Worm (Caenorhabditis elegans) whole organism, L1 larva: Measurements from ENCODE around the gene lec-4.

ENCODE experiments used
- C04F5.9 ChIP-seq: sonication (generic microtip); optimal IDR thresholded peaks from 2 replicates; lab custom pipeline; 2016; ENCODE audit warnings: missing genetic modification characterization, missing compliant biosample characterization
- C16A3.4 ChIP-seq: fragments of 150-350 bp; optimal IDR thresholded peaks from 2 replicates; lab custom pipeline; 2014; ENCODE audit warnings: missing biosample characterization, missing genetic modification characterization
- C34B4.2 ChIP-seq: sonication (generic microtip); optimal IDR thresholded peaks from 2 replicates; lab custom pipeline; 2017; ENCODE audit warnings: mild to moderate bottlenecking, missing genetic modification characterization, missing compliant biosample characterization
- F16B12.6 ChIP-seq: fragments of 150-350 bp; optimal IDR thresholded peaks from 2 replicates; lab custom pipeline; 2014; ENCODE audit warnings: missing biosample characterization, missing genetic modification characterization
- aha-1 ChIP-seq: fragments of 150-350 bp; optimal IDR thresholded peaks from 2 replicates; lab custom pipeline; 2014; ENCODE audit warnings: missing biosample characterization, missing genetic modification characterization
- alr-1 ChIP-seq: fragments of 200-800 bp; sonication (Bioruptor generic); optimal IDR thresholded peaks from 2 replicates; lab custom pipeline; 2018; ENCODE audit warnings: borderline replicate concordance, mild to moderate bottlenecking, missing genetic modification characterization, missing compliant biosample characterization
- ama-1 ChIP-seq: fragments of 150-350 bp; optimal IDR thresholded peaks from 2 replicates; lab custom pipeline; 2014
- ceh-63 ChIP-seq: fragments of 200-800 bp; sonication (Bioruptor generic); optimal IDR thresholded peaks from 2 replicates; lab custom pipeline; 2018; ENCODE audit warnings: mild to moderate bottlenecking, missing genetic modification characterization, missing compliant biosample characterization
- ceh-8 ChIP-seq: fragments of 200-800 bp; sonication (Bioruptor generic); optimal IDR thresholded peaks from 2 replicates; lab custom pipeline; 2018; ENCODE audit warnings: mild to moderate bottlenecking, missing genetic modification characterization, moderate library complexity, missing compliant biosample characterization
- ceh-82 ChIP-seq, 3 experiments: fragments of 150-350 bp in 1 of 3; sonication (generic microtip) in 2 of 3; optimal IDR thresholded peaks; 2 replicates each; lab custom pipeline; 2014 to 2017; ENCODE audit warnings: missing biosample characterization in 3 of 3, missing genetic modification characterization in 3 of 3
- ceh-88 ChIP-seq: fragments of 200-800 bp; sonication (Bioruptor generic); IDR thresholded peaks from 2 replicates; pipeline ENCODE4 v1.3.6; 2022; ENCODE audit warnings: missing genetic modification characterization, missing compliant biosample characterization
- ces-1 ChIP-seq: fragments of 150-350 bp; optimal IDR thresholded peaks from 2 replicates; lab custom pipeline; 2014; ENCODE audit warnings: missing biosample characterization, missing genetic modification reagents, missing genetic modification characterization
- efl-1 ChIP-seq, 4 experiments: fragments of 150-350 bp; optimal IDR thresholded peaks in 3 of 4; peaks in 1 of 4; 1 replicate in 1 of 4; 2 replicates in 3 of 4; lab custom pipeline; 2014; ENCODE audit warnings: missing biosample characterization in 2 of 4, missing genetic modification characterization in 2 of 4, missing genetic modification reagents in 2 of 4
- efl-3 ChIP-seq: fragments of 200-800 bp; sonication (Bioruptor generic); optimal IDR thresholded peaks from 2 replicates; lab custom pipeline; 2018; ENCODE audit warnings: mild to moderate bottlenecking, missing genetic modification characterization, missing compliant biosample characterization
- egl-13 ChIP-seq: sonication (generic microtip); optimal IDR thresholded peaks from 2 replicates; lab custom pipeline; 2016; ENCODE audit warnings: missing genotype, missing genetic modification reagents, missing genetic modification characterization, missing compliant biosample characterization
- elt-2 ChIP-seq: sonication (generic microtip); optimal IDR thresholded peaks from 2 replicates; lab custom pipeline; 2016; ENCODE audit warnings: missing genetic modification characterization, mild to moderate bottlenecking, inconsistent platforms, missing compliant biosample characterization, missing genetic modification reagents
- elt-3 ChIP-seq, 6 experiments: fragments of 150-350 bp in 1 of 6; sonication (generic microtip); optimal IDR thresholded peaks; 2 replicates each; lab custom pipeline; 2017 to 2018; ENCODE audit warnings: missing biosample characterization in 6 of 6, missing genetic modification characterization in 6 of 6, inconsistent platforms in 1 of 6
- fkh-10 ChIP-seq: sonication (generic microtip); optimal IDR thresholded peaks from 2 replicates; lab custom pipeline; 2017; ENCODE audit warnings: missing biosample characterization, missing genetic modification reagents, missing genetic modification characterization
- fkh-8 ChIP-seq: sonication (generic microtip); optimal IDR thresholded peaks from 2 replicates; lab custom pipeline; 2016; ENCODE audit warnings: mild to moderate bottlenecking, missing genetic modification characterization, missing compliant biosample characterization
- fos-1 ChIP-seq: fragments of 150-350 bp; optimal IDR thresholded peaks from 2 replicates; lab custom pipeline; 2014; ENCODE audit warnings: missing biosample characterization, missing genetic modification characterization
- hpl-2 ChIP-seq: fragments of 150-350 bp; optimal IDR thresholded peaks from 2 replicates; lab custom pipeline; 2014; ENCODE audit warnings: missing biosample characterization, missing genetic modification reagents, missing genetic modification characterization
- jun-1 ChIP-seq: fragments of 150-350 bp; optimal IDR thresholded peaks from 2 replicates; lab custom pipeline; 2014; ENCODE audit warnings: missing biosample characterization, missing genetic modification reagents, missing genetic modification characterization
- lin-13 ChIP-seq: fragments of 150-350 bp; optimal IDR thresholded peaks from 2 replicates; lab custom pipeline; 2014; ENCODE audit warnings: missing biosample characterization, missing genetic modification reagents, missing genetic modification characterization
- lin-14 ChIP-seq: fragments of 200-800 bp; sonication (Bioruptor generic); optimal IDR thresholded peaks from 2 replicates; lab custom pipeline; 2018; ENCODE audit warnings: mild to moderate bottlenecking, missing genetic modification characterization, moderate library complexity, missing compliant biosample characterization
- lin-15B ChIP-seq: fragments of 150-350 bp; sonication (generic microtip); optimal IDR thresholded peaks from 3 replicates; lab custom pipeline; 2014; ENCODE audit warnings: missing biosample characterization, missing genetic modification characterization
- lin-35 ChIP-seq, 2 experiments: fragments of 150-350 bp; optimal IDR thresholded peaks; 2 replicates each; lab custom pipeline; 2014; ENCODE audit warnings: missing biosample characterization in 2 of 2, missing genetic modification characterization in 2 of 2, missing genetic modification reagents in 2 of 2
- lin-39 ChIP-seq: fragments of 150-350 bp; optimal IDR thresholded peaks from 2 replicates; lab custom pipeline; 2014; ENCODE audit warnings: missing biosample characterization, missing genetic modification reagents, missing genetic modification characterization
- lsy-2 ChIP-seq, 2 experiments: fragments of 150-350 bp; optimal IDR thresholded peaks; 2 replicates each; lab custom pipeline; 2014; ENCODE audit warnings: missing biosample characterization in 2 of 2, missing genetic modification characterization in 2 of 2
- mdl-1 ChIP-seq, 2 experiments: fragments of 150-350 bp; optimal IDR thresholded peaks; 2 replicates each; lab custom pipeline; 2014 to 2017; ENCODE audit warnings: missing biosample characterization in 2 of 2, missing genetic modification characterization in 2 of 2, inconsistent platforms in 1 of 2
- mef-2 ChIP-seq: fragments of 150-350 bp; optimal IDR thresholded peaks from 2 replicates; lab custom pipeline; 2014; ENCODE audit warnings: missing biosample characterization, missing genetic modification characterization
- mep-1 ChIP-seq: fragments of 150-350 bp; optimal IDR thresholded peaks from 2 replicates; lab custom pipeline; 2014; ENCODE audit warnings: missing biosample characterization, missing genetic modification characterization
- nhr-12 ChIP-seq: sonication (generic microtip); optimal IDR thresholded peaks from 2 replicates; lab custom pipeline; 2017; ENCODE audit warnings: missing biosample characterization, missing genetic modification characterization
- nhr-20 ChIP-seq: sonication (generic microtip); optimal IDR thresholded peaks from 2 replicates; lab custom pipeline; 2016; ENCODE audit warnings: mild to moderate bottlenecking, missing genetic modification characterization, missing compliant biosample characterization
- nhr-28 ChIP-seq: fragments of 150-350 bp; optimal IDR thresholded peaks from 2 replicates; lab custom pipeline; 2014; ENCODE audit warnings: missing biosample characterization, missing genetic modification characterization
- nhr-47 ChIP-seq: sonication (generic microtip); optimal IDR thresholded peaks from 2 replicates; lab custom pipeline; 2016; ENCODE audit warnings: mild to moderate bottlenecking, missing genetic modification characterization, moderate library complexity, missing compliant biosample characterization
- nhr-71 ChIP-seq: sonication (generic microtip); optimal IDR thresholded peaks from 2 replicates; lab custom pipeline; 2016; ENCODE audit warnings: mild to moderate bottlenecking, missing genetic modification characterization, moderate library complexity, missing compliant biosample characterization
- nhr-85 ChIP-seq: sonication (generic microtip); peaks from one replicate; lab custom pipeline; 2016; ENCODE audit warnings: missing genetic modification characterization, inconsistent platforms, missing compliant biosample characterization
- pax-3 ChIP-seq: fragments of 200-800 bp; sonication (Bioruptor generic); optimal IDR thresholded peaks from 2 replicates; lab custom pipeline; 2018; ENCODE audit warnings: mild to moderate bottlenecking, missing genetic modification characterization, moderate library complexity, missing compliant biosample characterization
- pqm-1 ChIP-seq: sonication (generic microtip); optimal IDR thresholded peaks from 3 replicates; lab custom pipeline; 2017; ENCODE audit warnings: missing biosample characterization, missing genetic modification characterization
- rnt-1 ChIP-seq: sonication (generic microtip); optimal IDR thresholded peaks from 2 replicates; lab custom pipeline; 2016; ENCODE audit warnings: mild to moderate bottlenecking, missing genetic modification characterization, moderate library complexity, missing compliant biosample characterization
- snpc-4 ChIP-seq: fragments of 150-350 bp; optimal IDR thresholded peaks from 2 replicates; lab custom pipeline; 2014; ENCODE audit warnings: missing biosample characterization, missing genetic modification characterization
- snu-23 ChIP-seq: sonication (generic microtip); optimal IDR thresholded peaks from 2 replicates; lab custom pipeline; 2016; ENCODE audit warnings: missing genetic modification characterization, missing compliant biosample characterization
- sox-4 ChIP-seq: sonication (generic microtip); optimal IDR thresholded peaks from 2 replicates; lab custom pipeline; 2016; ENCODE audit warnings: missing genetic modification characterization, missing compliant biosample characterization
- sup-37 ChIP-seq: fragments of 200-800 bp; sonication (Bioruptor generic); optimal IDR thresholded peaks from 2 replicates; lab custom pipeline; 2018; ENCODE audit warnings: mild to moderate bottlenecking, missing genetic modification characterization, missing compliant biosample characterization
- swsn-7 ChIP-seq: sonication (generic microtip); optimal IDR thresholded peaks from 2 replicates; lab custom pipeline; 2016; ENCODE audit warnings: missing genetic modification characterization, missing compliant biosample characterization
- unc-130 ChIP-seq: fragments of 150-350 bp; optimal IDR thresholded peaks from 2 replicates; lab custom pipeline; 2017; ENCODE audit warnings: missing biosample characterization, missing genetic modification characterization, inconsistent platforms
- unc-62 ChIP-seq: fragments of 150-350 bp; optimal IDR thresholded peaks from 2 replicates; lab custom pipeline; 2014; ENCODE audit warnings: missing biosample characterization, missing genetic modification reagents, missing genetic modification characterization
- unc-86 ChIP-seq: sonication (generic microtip); optimal IDR thresholded peaks from 2 replicates; lab custom pipeline; 2016; ENCODE audit warnings: missing genetic modification characterization, missing compliant biosample characterization
- vab-15 ChIP-seq: sonication (generic microtip); optimal IDR thresholded peaks from 2 replicates; lab custom pipeline; 2017; ENCODE audit warnings: missing genotype, mild to moderate bottlenecking, missing genetic modification characterization, missing compliant biosample characterization
- xbp-1 ChIP-seq: sonication (generic microtip); optimal IDR thresholded peaks from 2 replicates; lab custom pipeline; 2016; ENCODE audit warnings: missing genetic modification characterization, missing compliant biosample characterization
- ztf-11 ChIP-seq, 2 experiments: sonication (generic microtip); optimal IDR thresholded peaks; 2 replicates each; lab custom pipeline; 2016 to 2017; ENCODE audit warnings: missing genetic modification characterization in 2 of 2, missing biosample characterization in 1 of 2, missing compliant biosample characterization in 1 of 2
- ztf-4 ChIP-seq: fragments of 150-350 bp; optimal IDR thresholded peaks from 2 replicates; lab custom pipeline; 2014; ENCODE audit warnings: missing biosample characterization, missing genetic modification characterization

lec-4 gene

DNA sequence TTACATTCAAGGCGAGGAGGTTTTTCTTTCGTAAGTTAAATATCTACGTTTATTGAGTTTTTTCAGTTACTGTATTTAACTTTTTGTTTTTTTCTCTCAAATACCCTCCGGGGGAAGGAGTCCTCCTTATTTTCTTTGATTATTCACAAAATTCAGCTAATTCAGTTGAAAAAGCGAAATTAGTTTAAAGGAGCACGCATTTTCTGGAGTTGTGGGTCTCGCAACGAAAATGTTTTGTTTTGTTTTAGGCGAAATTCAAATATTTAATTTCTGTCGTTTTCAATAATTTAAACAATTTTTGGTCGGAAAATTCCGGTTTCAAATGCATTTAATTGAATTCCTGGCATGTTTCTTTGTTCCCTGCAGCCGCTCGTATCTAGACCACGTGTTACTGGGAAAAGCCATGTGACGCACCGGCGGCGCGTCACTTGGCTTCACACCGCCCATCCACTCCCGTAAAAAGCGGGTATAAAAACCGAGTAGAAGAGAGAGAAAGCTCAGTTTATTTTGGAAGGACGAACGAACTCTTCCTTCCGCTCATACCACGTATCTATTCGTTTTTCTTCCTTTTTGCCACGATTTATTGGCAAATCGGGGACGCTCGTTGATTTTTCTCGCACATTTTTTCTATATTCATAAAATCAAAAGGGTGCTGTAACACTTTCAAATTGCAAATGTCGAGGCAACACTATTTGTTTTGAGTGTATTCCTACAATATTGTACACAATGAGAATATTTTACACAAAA, 37.4 kb downstream of the lec-4 start:
- TF ChIP-seq snpc-4 (tag; lab: Kevin White, UChicago) (no peak), ceh-88 (GFP tag; lab: Robert Waterston, UW) (no peak), nhr-47 (tag; lab: Kevin White, UChicago) (no peak), fos-1 (no peak), pqm-1 (tag; lab: Kevin White, UChicago) (no peak), snu-23 (peak; percentile 35), sox-4 (no peak), ces-1 (GFP tag; lab: Kevin White, UChicago) (no peak), C16A3.4 (tag; lab: Kevin White, UChicago) (no peak), ceh-8 (GFP tag; lab: Kevin White, UChicago) (peak; percentile 11), unc-86 (tag; lab: Kevin White, UChicago) (no peak), mef-2 (tag; lab: Kevin White, UChicago) (no peak), lin-14 (GFP tag; lab: Kevin White, UChicago) (peak; percentile 76), C34B4.2 (tag; lab: Kevin White, UChicago) (no peak), nhr-85 (tag; lab: Kevin White, UChicago) (peak; percentile 55), mdl-1 (tag; optimal IDR thresholded peaks at IDR 0.05; lab: Kevin White, UChicago) (no peak), ceh-82 (tag; optimal IDR thresholded peaks at IDR 0.05; lab: Kevin White, UChicago) (no peak), nhr-12 (no peak), ztf-4 (tag; lab: Kevin White, UChicago) (no peak), lin-13 (no peak), lin-39 (tag; lab: Kevin White, UChicago) (no peak), unc-130 (tag; lab: Kevin White, UChicago) (peak; percentile 1), ceh-63 (GFP tag; lab: Kevin White, UChicago) (no peak), pax-3 (tag; lab: Kevin White, UChicago) (no peak), efl-3 (GFP tag; lab: Kevin White, UChicago) (no peak), unc-62 (GFP tag; lab: Kevin White, UChicago) (no peak), nhr-20 (tag; lab: Kevin White, UChicago) (peak; percentile 4), lin-15B (tag; lab: Kevin White, UChicago) (no peak), lin-35 (GFP tag; optimal IDR thresholded peaks at IDR 0.05; lab: Kevin White, UChicago) (no peak), egl-13 (tag; lab: Kevin White, UChicago) (no peak), elt-2 (tag; lab: Kevin White, UChicago) (no peak), vab-15 (tag; lab: Kevin White, UChicago) (no peak), mep-1 (no peak), elt-3 (tag; optimal IDR thresholded peaks at IDR 0.05; lab: Kevin White, UChicago) (no peak), rnt-1 (tag; lab: Kevin White, UChicago) (peak; percentile 43), nhr-28 (tag; lab: Kevin White, UChicago) (no peak), xbp-1 (tag; lab: Kevin White, UChicago) (peak; percentile 18), jun-1 (no peak), fkh-8 (tag; lab: Kevin White, UChicago) (peak; percentile 33), lsy-2 (tag; optimal IDR thresholded peaks at IDR 0.05; lab: Kevin White, UChicago) (no peak), F16B12.6 (tag; lab: Kevin White, UChicago) (no peak), swsn-7 (tag; lab: Kevin White, UChicago) (no peak), efl-1 (optimal IDR thresholded peaks at IDR 0.05; lab: Kevin White, UChicago) (peak; percentile 43 to 58), efl-1 (GFP tag; optimal IDR thresholded peaks at IDR 0.05 in 1 of 2; lab: Kevin White, UChicago) (peak in 1 of 2 experiments; percentile 75), ama-1 (peak; percentile 74), fkh-10 (GFP tag; lab: Kevin White, UChicago) (no peak), alr-1 (tag; lab: Kevin White, UChicago) (no peak), aha-1 (tag; lab: Kevin White, UChicago) (no peak), ztf-11 (tag; optimal IDR thresholded peaks at IDR 0.05; lab: Kevin White, UChicago) (no peak), nhr-71 (tag; lab: Kevin White, UChicago) (peak; percentile 58), C04F5.9 (no peak), hpl-2 (GFP tag; lab: Kevin White, UChicago) (no peak), sup-37 (GFP tag; lab: Kevin White, UChicago) (no peak)
